Worm (Caenorhabditis elegans): ENCODE data around the gene ltah-1.1.

ce11 chrIV:12311597-12311996, 32.2 kb downstream of the ltah-1.1 start, which contains the start of gene oac-58:
- TF ChIP-seq ZK546.5 (tag; optimal IDR thresholded peaks at IDR 0.05) (no peak), unc-62 (GFP tag; optimal IDR thresholded peaks at IDR 0.05) (no peak), snpc-4 (tag; optimal IDR thresholded peaks at IDR 0.05) (no peak), mdl-1 (tag; optimal IDR thresholded peaks at IDR 0.05) (no peak), nhr-10 (tag; optimal IDR thresholded peaks at IDR 0.05) (no peak), elt-3 (tag; optimal IDR thresholded peaks at IDR 0.05) (no peak)

Data from whole organism, L2 larva.